In the genomic region with DNA sequence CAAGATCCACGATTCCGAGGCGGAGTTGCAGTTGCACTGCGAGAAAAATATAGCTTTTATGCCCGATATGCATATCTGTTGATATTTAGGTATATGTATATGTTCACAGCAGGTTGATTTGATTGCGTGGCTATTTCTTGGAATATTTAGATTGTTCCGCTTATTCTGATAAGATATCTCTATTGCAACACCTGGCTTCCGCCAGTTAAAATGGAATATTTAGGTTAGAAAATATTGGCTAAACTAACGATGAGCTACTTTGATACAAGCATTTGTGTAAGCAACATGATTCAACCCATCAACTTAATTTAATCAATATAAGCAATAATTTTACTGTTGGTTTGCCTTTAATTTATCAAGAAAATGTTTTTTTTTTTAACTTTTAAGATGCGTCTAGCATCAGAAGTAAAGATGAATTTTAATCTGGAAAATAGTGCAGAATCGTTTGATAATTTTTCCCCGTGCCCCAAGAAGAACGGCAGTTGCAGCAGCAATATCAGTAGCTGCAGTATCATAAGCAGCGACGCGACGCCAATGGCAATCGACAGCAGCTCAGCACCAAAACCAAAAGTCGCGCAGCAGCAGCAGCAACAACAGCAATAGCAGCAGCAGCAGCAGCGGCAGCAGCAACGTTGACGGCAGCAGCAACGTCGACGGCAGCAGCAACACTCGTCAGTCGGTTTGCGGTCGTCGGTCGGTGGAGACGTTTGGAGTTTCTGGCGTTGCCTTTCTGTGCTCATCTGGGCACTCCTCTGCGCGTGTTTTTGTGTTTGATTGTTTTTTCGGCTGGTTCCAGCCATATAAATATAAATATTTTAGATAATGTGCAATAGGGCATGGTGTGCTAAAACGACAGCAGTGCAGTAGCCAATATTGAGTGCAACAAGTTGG, we compare ENCODE assay signal across 1 fruit fly cellular context.
A peak's percentile ranks its signal among the peaks of the same experiment; 100 is the strongest.
TF ChIP-seq lines count a peak whose summit lies in the region.

No protein-coding gene starts in this region.

TF ChIP-seq in whole organism, embryonic, 481 proteins besides CTCF, POLR2A, EP300 and RAD21 (continued from another document and continues in another):
- 0 out of 3 replicates have a peak, but pooled peaks have one; percentile 24 for TF ChIP-seq ken (GFP tag; IDR thresholded peaks at IDR 0.05; lab: Robert Waterston, UW)
- TF ChIP-seq Ets65A (GFP tag; lab: Kevin White, UChicago) = no peak
- no peak for TF ChIP-seq Sry-δ (GFP tag; optimal IDR thresholded peaks at IDR 0.05; lab: Kevin White, UChicago)
- TF ChIP-seq mirr (GFP tag; optimal IDR thresholded peaks at IDR 0.05; lab: Kevin White, UChicago) = no peak
- TF ChIP-seq kni (GFP tag; optimal IDR thresholded peaks at IDR 0.05; lab: Kevin White, UChicago) = no peak
- no peak for TF ChIP-seq ttk (GFP tag; IDR thresholded peaks at IDR 0.05; lab: Robert Waterston, UW)
- no peak for TF ChIP-seq row (GFP tag; IDR thresholded peaks at IDR 0.05; lab: Robert Waterston, UW)
- no peak for TF ChIP-seq cad (GFP tag; optimal IDR thresholded peaks at IDR 0.05; lab: Kevin White, UChicago)
- TF ChIP-seq CG8290 (GFP tag; optimal IDR thresholded peaks at IDR 0.05; lab: Kevin White, UChicago) = no peak
- TF ChIP-seq CG8290 (tag; optimal IDR thresholded peaks at IDR 0.05; lab: Kevin White, UChicago) = peak in 1 of 2 experiments; percentile 4
- TF ChIP-seq CG10654 (GFP tag; optimal IDR thresholded peaks at IDR 0.05; lab: Kevin White, UChicago) = no peak
- no peak for TF ChIP-seq bowl (GFP tag; IDR thresholded peaks at IDR 0.05; lab: Robert Waterston, UW)
- no peak for TF ChIP-seq CG17612 (GFP tag; IDR thresholded peaks at IDR 0.05; lab: Robert Waterston, UW)
- no peak for TF ChIP-seq CG15011 (GFP tag; optimal IDR thresholded peaks at IDR 0.05; lab: Kevin White, UChicago)
- TF ChIP-seq Deaf1 (tag; optimal IDR thresholded peaks at IDR 0.05; lab: Kevin White, UChicago) = peak; percentile 76
- TF ChIP-seq CG14667 (GFP tag; IDR thresholded peaks at IDR 0.05; lab: Robert Waterston, UW) = no peak
- TF ChIP-seq Hr39 (optimal IDR thresholded peaks at IDR 0.05; lab: Kevin White, UChicago) = no peak
- no peak for TF ChIP-seq CG9609 (GFP tag; optimal IDR thresholded peaks at IDR 0.05; lab: Kevin White, UChicago)
- TF ChIP-seq CG7372 (GFP tag; IDR thresholded peaks at IDR 0.05; lab: Robert Waterston, UW) = no peak
- no peak for TF ChIP-seq Rx (GFP tag; IDR thresholded peaks at IDR 0.05; lab: Robert Waterston, UW)
- no peak for TF ChIP-seq hth (optimal IDR thresholded peaks at IDR 0.05; lab: Kevin White, UChicago)
- TF ChIP-seq Side (GFP tag; optimal IDR thresholded peaks at IDR 0.05; lab: Kevin White, UChicago) = no peak
- TF ChIP-seq sna (GFP tag; IDR thresholded peaks at IDR 0.05; lab: Robert Waterston, UW; ENCODE audit: partially characterized antibody) = no peak
- TF ChIP-seq B-H2 (GFP tag; optimal IDR thresholded peaks at IDR 0.05; lab: Kevin White, UChicago) = no peak
- peak; percentile 34 for TF ChIP-seq Drgx (GFP tag; IDR thresholded peaks at IDR 0.05; lab: Robert Waterston, UW)
- no peak for TF ChIP-seq CG7963 (GFP tag; IDR thresholded peaks at IDR 0.05; lab: Robert Waterston, UW; ENCODE audit: partially characterized antibody)
- no peak for TF ChIP-seq CG11398 (GFP tag; optimal IDR thresholded peaks at IDR 0.05; lab: Kevin White, UChicago)
- no peak for TF ChIP-seq wor (GFP tag; IDR thresholded peaks at IDR 0.05; lab: Robert Waterston, UW)
- TF ChIP-seq CG15269 (tag; optimal IDR thresholded peaks at IDR 0.05; lab: Kevin White, UChicago) = no peak
- TF ChIP-seq Fer2 (tag; optimal IDR thresholded peaks at IDR 0.05; lab: Kevin White, UChicago) = no peak
- TF ChIP-seq kah (GFP tag; optimal IDR thresholded peaks at IDR 0.05; lab: Kevin White, UChicago) = no peak
- TF ChIP-seq lab (GFP tag; optimal IDR thresholded peaks at IDR 0.05; lab: Kevin White, UChicago) = no peak
- no peak for TF ChIP-seq Fer3 (tag; optimal IDR thresholded peaks at IDR 0.05; lab: Kevin White, UChicago)
- TF ChIP-seq CG16813 (GFP tag; IDR thresholded peaks at IDR 0.05; lab: Robert Waterston, UW; ENCODE audit: partially characterized antibody) = no peak
- TF ChIP-seq gem (tag; optimal IDR thresholded peaks at IDR 0.05; lab: Kevin White, UChicago) = peak; percentile 38
- no peak for TF ChIP-seq CG12942 (GFP tag; optimal IDR thresholded peaks at IDR 0.05; lab: Kevin White, UChicago)
- TF ChIP-seq sima (GFP tag; optimal IDR thresholded peaks at IDR 0.05; lab: Kevin White, UChicago) = no peak
- peak; percentile 24 for TF ChIP-seq ATbp (GFP tag; optimal IDR thresholded peaks at IDR 0.05; lab: Kevin White, UChicago)
- TF ChIP-seq crol (GFP tag; IDR thresholded peaks at IDR 0.05; lab: Robert Waterston, UW) = no peak
- TF ChIP-seq CG42726 (GFP tag; IDR thresholded peaks at IDR 0.05; lab: Robert Waterston, UW; ENCODE audit: partially characterized antibody) = 0 out of 2 replicates have a peak, but pooled peaks have one; percentile 14
- TF ChIP-seq CG12155 (GFP tag; optimal IDR thresholded peaks at IDR 0.05; lab: Kevin White, UChicago) = no peak
- TF ChIP-seq E2f1 (GFP tag; IDR thresholded peaks at IDR 0.05; lab: Robert Waterston, UW) = no peak
- TF ChIP-seq usp (GFP tag; optimal IDR thresholded peaks at IDR 0.05; lab: Kevin White, UChicago) = no peak
- no peak for TF ChIP-seq Stat92E (GFP tag; optimal IDR thresholded peaks at IDR 0.05; lab: Kevin White, UChicago)
- no peak for TF ChIP-seq Hr51 (GFP tag; optimal IDR thresholded peaks at IDR 0.05; lab: Kevin White, UChicago)
- no peak for TF ChIP-seq CG13894 (tag; optimal IDR thresholded peaks at IDR 0.05; lab: Kevin White, UChicago)
- TF ChIP-seq CG34224 (GFP tag; IDR thresholded peaks at IDR 0.05; lab: Robert Waterston, UW; ENCODE audit: partially characterized antibody) = no peak
- no peak for TF ChIP-seq CG2712 (tag; optimal IDR thresholded peaks at IDR 0.05; lab: Kevin White, UChicago)
- no peak for TF ChIP-seq CG11695 (GFP tag; IDR thresholded peaks at IDR 0.05; lab: Robert Waterston, UW)
- TF ChIP-seq exex (tag; optimal IDR thresholded peaks at IDR 0.05; lab: Kevin White, UChicago) = no peak
- 0 out of 3 replicates have a peak, but pooled peaks have one; percentile 28 for TF ChIP-seq zen2 (GFP tag; IDR thresholded peaks at IDR 0.05; lab: Robert Waterston, UW; ENCODE audit: partially characterized antibody)
- no peak for TF ChIP-seq Myb (GFP tag; optimal IDR thresholded peaks at IDR 0.05; lab: Kevin White, UChicago)
- TF ChIP-seq CG12769 (tag; optimal IDR thresholded peaks at IDR 0.05; lab: Kevin White, UChicago) = no peak
- TF ChIP-seq sim (GFP tag; IDR thresholded peaks at IDR 0.05; lab: Robert Waterston, UW) = no peak
- TF ChIP-seq CG11560 (tag; IDR thresholded peaks at IDR 0.05; lab: Robert Waterston, UW) = no peak
- no peak for TF ChIP-seq Lim3 (GFP tag; IDR thresholded peaks at IDR 0.05; lab: Robert Waterston, UW)
- TF ChIP-seq stwl (tag; optimal IDR thresholded peaks at IDR 0.05; lab: Kevin White, UChicago) = no peak
- no peak for TF ChIP-seq gfzf (GFP tag; optimal IDR thresholded peaks at IDR 0.05; lab: Kevin White, UChicago)
- TF ChIP-seq CG10462 (GFP tag; optimal IDR thresholded peaks at IDR 0.05; lab: Kevin White, UChicago) = no peak
- no peak for TF ChIP-seq Asciz (GFP tag; optimal IDR thresholded peaks at IDR 0.05; lab: Kevin White, UChicago)
- no peak for TF ChIP-seq HLH54F (GFP tag; optimal IDR thresholded peaks at IDR 0.05; lab: Kevin White, UChicago)
- TF ChIP-seq toy (GFP tag; IDR thresholded peaks at IDR 0.05; lab: Robert Waterston, UW) = no peak
- no peak for TF ChIP-seq CoRest (tag; optimal IDR thresholded peaks at IDR 0.05; lab: Kevin White, UChicago)
- TF ChIP-seq CG13424 (tag; optimal IDR thresholded peaks at IDR 0.05; lab: Kevin White, UChicago) = no peak
- no peak for TF ChIP-seq ap (GFP tag; IDR thresholded peaks at IDR 0.05; lab: Robert Waterston, UW)
- TF ChIP-seq stc (GFP tag; IDR thresholded peaks at IDR 0.05; lab: Robert Waterston, UW) = peak; percentile 28; the same call in 1 of the 2 replicates
- no peak for TF ChIP-seq CHES-1-like (GFP tag; optimal IDR thresholded peaks at IDR 0.05; lab: Kevin White, UChicago)
- TF ChIP-seq CG8478 (optimal IDR thresholded peaks at IDR 0.05; lab: Kevin White, UChicago) = no peak
- 0 out of 3 replicates have a peak, but pooled peaks have one; percentile 14 for TF ChIP-seq knrl (GFP tag; IDR thresholded peaks at IDR 0.05; lab: Robert Waterston, UW; ENCODE audit: partially characterized antibody)
- no peak for TF ChIP-seq CG31365 (tag; optimal IDR thresholded peaks at IDR 0.05; lab: Kevin White, UChicago)
- no peak for TF ChIP-seq CG8089 (GFP tag; optimal IDR thresholded peaks at IDR 0.05; lab: Kevin White, UChicago)
- no peak for TF ChIP-seq CG4617 (GFP tag; optimal IDR thresholded peaks at IDR 0.05; lab: Kevin White, UChicago; ENCODE audit: borderline replicate concordance)
- no peak for TF ChIP-seq Taf1 (GFP tag; IDR thresholded peaks at IDR 0.05; lab: Robert Waterston, UW)
- TF ChIP-seq Ravus (GFP tag; IDR thresholded peaks at IDR 0.05; lab: Robert Waterston, UW) = no peak
- TF ChIP-seq dimm (GFP tag; IDR thresholded peaks at IDR 0.05; lab: Robert Waterston, UW) = no peak
- no peak for TF ChIP-seq MESR4 (GFP tag; optimal IDR thresholded peaks at IDR 0.05; lab: Kevin White, UChicago)
- TF ChIP-seq CG12659 (GFP tag; optimal IDR thresholded peaks at IDR 0.05; lab: Kevin White, UChicago) = no peak
- TF ChIP-seq Dref (GFP tag; IDR thresholded peaks at IDR 0.05; lab: Robert Waterston, UW) = no peak
- TF ChIP-seq Nf-YC (tag; optimal IDR thresholded peaks at IDR 0.05; lab: Kevin White, UChicago) = no peak
- TF ChIP-seq CG6254 (GFP tag; optimal IDR thresholded peaks at IDR 0.05; lab: Kevin White, UChicago) = no peak
- no peak for TF ChIP-seq fd96Cb (tag; optimal IDR thresholded peaks at IDR 0.05; lab: Kevin White, UChicago)
- no peak for TF ChIP-seq CG7839 (tag; optimal IDR thresholded peaks at IDR 0.05; lab: Kevin White, UChicago)
- no peak for TF ChIP-seq CG43689 (GFP tag; IDR thresholded peaks at IDR 0.05; lab: Robert Waterston, UW)
- TF ChIP-seq danr (GFP tag; IDR thresholded peaks at IDR 0.05; lab: Robert Waterston, UW) = no peak
- no peak for TF ChIP-seq sob (GFP tag; IDR thresholded peaks at IDR 0.05; lab: Robert Waterston, UW)
- TF ChIP-seq D19A (tag; optimal IDR thresholded peaks at IDR 0.05; lab: Kevin White, UChicago) = no peak
- TF ChIP-seq CG2129 (GFP tag; IDR thresholded peaks at IDR 0.05; lab: Robert Waterston, UW; ENCODE audit: partially characterized antibody) = no peak
- TF ChIP-seq CG4404 (GFP tag; IDR thresholded peaks at IDR 0.05; lab: Robert Waterston, UW) = no peak
- TF ChIP-seq Hey (tag; optimal IDR thresholded peaks at IDR 0.05; lab: Kevin White, UChicago) = no peak
- no peak for TF ChIP-seq CG6654 (GFP tag; optimal IDR thresholded peaks at IDR 0.05; lab: Kevin White, UChicago)
- TF ChIP-seq Xrp1 (GFP tag; IDR thresholded peaks at IDR 0.05; lab: Robert Waterston, UW) = no peak
- TF ChIP-seq Med (GFP tag; lab: Kevin White, UChicago) = peak; percentile 89
- TF ChIP-seq scrt (GFP tag; optimal IDR thresholded peaks at IDR 0.05; lab: Kevin White, UChicago) = no peak
- no peak for TF ChIP-seq CG12219 (GFP tag; optimal IDR thresholded peaks at IDR 0.05; lab: Kevin White, UChicago)
- TF ChIP-seq lilli (GFP tag; optimal IDR thresholded peaks at IDR 0.05; lab: Kevin White, UChicago) = no peak
- TF ChIP-seq CG18011 (GFP tag; optimal IDR thresholded peaks at IDR 0.05; lab: Kevin White, UChicago) = no peak
- TF ChIP-seq CG1792 (GFP tag; optimal IDR thresholded peaks at IDR 0.05; lab: Kevin White, UChicago) = no peak
- no peak for TF ChIP-seq Dp (GFP tag; optimal IDR thresholded peaks at IDR 0.05; lab: Kevin White, UChicago)
- no peak for TF ChIP-seq Ada2b (GFP tag; IDR thresholded peaks at IDR 0.05; lab: Robert Waterston, UW)
- no peak for TF ChIP-seq pan (optimal IDR thresholded peaks at IDR 0.05; lab: Kevin White, UChicago)
- TF ChIP-seq pan (GFP tag; optimal IDR thresholded peaks at IDR 0.05 in 1 of 2, IDR thresholded peaks at IDR 0.05 in 1 of 2) = no peak
- no peak for TF ChIP-seq unpg (GFP tag; optimal IDR thresholded peaks at IDR 0.05; lab: Kevin White, UChicago)
- TF ChIP-seq gsb-n (tag; optimal IDR thresholded peaks at IDR 0.05; lab: Kevin White, UChicago) = no peak
- no peak for TF ChIP-seq CG12071 (GFP tag; optimal IDR thresholded peaks at IDR 0.05; lab: Kevin White, UChicago)
- no peak for TF ChIP-seq ERR (GFP tag; optimal IDR thresholded peaks at IDR 0.05; lab: Kevin White, UChicago)
- TF ChIP-seq ash1 (GFP tag; optimal IDR thresholded peaks at IDR 0.05; lab: Kevin White, UChicago) = no peak
- no peak for TF ChIP-seq CG6272 (GFP tag; IDR thresholded peaks at IDR 0.05; lab: Robert Waterston, UW)
- TF ChIP-seq B-H1 (GFP tag; IDR thresholded peaks at IDR 0.05; lab: Robert Waterston, UW) = no peak
- TF ChIP-seq CG30403 (GFP tag; optimal IDR thresholded peaks at IDR 0.05; lab: Kevin White, UChicago) = no peak
- TF ChIP-seq CG15479 (GFP tag; optimal IDR thresholded peaks at IDR 0.05; lab: Kevin White, UChicago) = no peak
- peak; percentile 28 for TF ChIP-seq dmrt11E (tag; optimal IDR thresholded peaks at IDR 0.05; lab: Kevin White, UChicago)
- TF ChIP-seq ase (GFP tag; IDR thresholded peaks at IDR 0.05; lab: Robert Waterston, UW) = no peak
- TF ChIP-seq Tbp (GFP tag; optimal IDR thresholded peaks at IDR 0.05; lab: Kevin White, UChicago) = no peak
- no peak for TF ChIP-seq PHDP (tag; optimal IDR thresholded peaks at IDR 0.05; lab: Kevin White, UChicago)
- no peak for TF ChIP-seq CG11723 (GFP tag; optimal IDR thresholded peaks at IDR 0.05; lab: Kevin White, UChicago)
- TF ChIP-seq gt (GFP tag; IDR thresholded peaks at IDR 0.05; lab: Robert Waterston, UW) = no peak
- TF ChIP-seq onecut (GFP tag; IDR thresholded peaks at IDR 0.05; lab: Robert Waterston, UW) = no peak
- TF ChIP-seq tll (GFP tag; optimal IDR thresholded peaks at IDR 0.05; lab: Kevin White, UChicago) = no peak
- no peak for TF ChIP-seq CG6683 (GFP tag; optimal IDR thresholded peaks at IDR 0.05; lab: Kevin White, UChicago)
- TF ChIP-seq CG9876 (GFP tag; optimal IDR thresholded peaks at IDR 0.05; lab: Kevin White, UChicago) = no peak
- no peak for TF ChIP-seq CG12391 (tag; optimal IDR thresholded peaks at IDR 0.05; lab: Kevin White, UChicago)
- no peak for TF ChIP-seq crc (GFP tag; optimal IDR thresholded peaks at IDR 0.05; lab: Kevin White, UChicago)
- TF ChIP-seq CG13775 (GFP tag; optimal IDR thresholded peaks at IDR 0.05; lab: Kevin White, UChicago) = no peak
- TF ChIP-seq Rfx (GFP tag; IDR thresholded peaks at IDR 0.05; lab: Robert Waterston, UW) = no peak
- no peak for TF ChIP-seq CG6791 (GFP tag; IDR thresholded peaks at IDR 0.05; lab: Robert Waterston, UW; ENCODE audit: partially characterized antibody)
- no peak for TF ChIP-seq sug (tag; optimal IDR thresholded peaks at IDR 0.05; lab: Kevin White, UChicago)
- TF ChIP-seq nmo (GFP tag; optimal IDR thresholded peaks at IDR 0.05; lab: Kevin White, UChicago) = peak; percentile 33
